Fruit fly (Drosophila melanogaster) whole organism, embryonic: ENCODE data around the gene prd1.

ENCODE experiments used
- Antp ChIP-seq: fragments of 200-800 bp; sonication (Bioruptor generic); optimal IDR thresholded peaks from 3 replicates; lab custom pipeline; 2016; ENCODE audit warnings: missing biosample characterization, missing genetic modification characterization
- Atf-2 ChIP-seq: fragments of 200-800 bp; sonication (Bioruptor generic); optimal IDR thresholded peaks from 2 replicates; lab custom pipeline; 2016; ENCODE audit warnings: missing biosample characterization, missing genetic modification characterization
- Blimp-1 ChIP-seq: fragments of 200-800 bp; sonication (Bioruptor generic); optimal IDR thresholded peaks from 3 replicates; lab custom pipeline; 2018; ENCODE audit warnings: missing biosample characterization, missing genetic modification characterization, mild to moderate bottlenecking, moderate library complexity, missing genetic modification reagents
- CG11247 ChIP-seq: fragments of 200-800 bp; sonication (Bioruptor generic); IDR thresholded peaks from 2 replicates; pipeline ENCODE4 v1.3.6; 2022; ENCODE audit warnings: missing biosample characterization, missing genetic modification characterization
- CG11695 ChIP-seq: fragments of 200-800 bp; sonication (Bioruptor generic); IDR thresholded peaks from 3 replicates; pipeline ENCODE4 v1.3.6; 2022; ENCODE audit warnings: missing biosample characterization, missing genetic modification characterization
- CG11696 ChIP-seq: fragments of 200-800 bp; sonication (Bioruptor generic); IDR thresholded peaks from 2 replicates; pipeline ENCODE4 v1.3.6; 2022; ENCODE audit warnings: missing biosample characterization, missing genetic modification characterization
- CG12071 ChIP-seq: fragments of 200-800 bp; sonication (Bioruptor generic); optimal IDR thresholded peaks from 3 replicates; lab custom pipeline; 2018; ENCODE audit warnings: missing biosample characterization, mild to moderate bottlenecking, missing genetic modification characterization
- CG12769 ChIP-seq: fragments of 200-800 bp; sonication (Bioruptor generic); optimal IDR thresholded peaks from 2 replicates; lab custom pipeline; 2019; ENCODE audit warnings: missing biosample characterization, mild to moderate bottlenecking, missing genetic modification characterization, moderate library complexity
- CG15011 ChIP-seq: fragments of 200-800 bp; sonication (Bioruptor generic); optimal IDR thresholded peaks from 3 replicates; lab custom pipeline; 2018; ENCODE audit warnings: missing biosample characterization, mild to moderate bottlenecking, missing genetic modification characterization
- CG15514 ChIP-seq: fragments of 200-800 bp; sonication (Bioruptor generic); optimal IDR thresholded peaks from 3 replicates; lab custom pipeline; 2017; ENCODE audit warnings: missing biosample characterization, missing genetic modification characterization, mild to moderate bottlenecking, moderate library complexity, missing genetic modification reagents
- CG15601 ChIP-seq: fragments of 200-800 bp; sonication (Bioruptor generic); optimal IDR thresholded peaks from 3 replicates; lab custom pipeline; 2019; ENCODE audit warnings: missing biosample characterization, mild to moderate bottlenecking, missing genetic modification characterization, moderate library complexity
- CG16813 ChIP-seq: fragments of 200-800 bp; sonication (Bioruptor generic); IDR thresholded peaks from 3 replicates; pipeline ENCODE4 v1.3.6; 2022; ENCODE audit warnings: missing biosample characterization, missing genetic modification characterization; ENCODE audit not compliant: partially characterized antibody
- CG16863 ChIP-seq: fragments of 200-800 bp; sonication (Bioruptor generic); optimal IDR thresholded peaks from 3 replicates; lab custom pipeline; 2016; ENCODE audit warnings: missing biosample characterization, missing genetic modification characterization
- CG17328 ChIP-seq: fragments of 200-800 bp; sonication (Bioruptor generic); IDR thresholded peaks from 2 replicates; pipeline ENCODE4 v1.3.6; 2022; ENCODE audit warnings: missing biosample characterization, missing genetic modification characterization
- CG17912 ChIP-seq: fragments of 200-800 bp; sonication (Bioruptor generic); optimal IDR thresholded peaks from 2 replicates; lab custom pipeline; 2018; ENCODE audit warnings: missing biosample characterization, mild to moderate bottlenecking, missing genetic modification characterization
- CG18599 ChIP-seq: fragments of 200-800 bp; sonication (Bioruptor generic); optimal IDR thresholded peaks from 3 replicates; lab custom pipeline; 2017; ENCODE audit warnings: missing biosample characterization, missing genetic modification characterization, mild to moderate bottlenecking, moderate library complexity, missing genetic modification reagents
- CG18619 ChIP-seq: fragments of 200-800 bp; sonication (Bioruptor generic); optimal IDR thresholded peaks from 3 replicates; lab custom pipeline; 2017; ENCODE audit warnings: missing biosample characterization, mild to moderate bottlenecking, missing genetic modification characterization
- CG2116 ChIP-seq: fragments of 200-800 bp; sonication (Bioruptor generic); optimal IDR thresholded peaks from 3 replicates; lab custom pipeline; 2018; ENCODE audit warnings: missing biosample characterization, mild to moderate bottlenecking, missing genetic modification characterization
- CG2678 ChIP-seq: fragments of 200-800 bp; sonication (Bioruptor generic); optimal IDR thresholded peaks from 3 replicates; lab custom pipeline; 2019; ENCODE audit warnings: missing biosample characterization, mild to moderate bottlenecking, missing genetic modification characterization, moderate library complexity
- CG30020 ChIP-seq: fragments of 200-800 bp; optimal IDR thresholded peaks from 2 replicates; lab custom pipeline; 2019; ENCODE audit warnings: missing biosample characterization, mild to moderate bottlenecking, missing genetic modification characterization, moderate library complexity
- CG32772 ChIP-seq: fragments of 200-800 bp; sonication (Bioruptor generic); IDR thresholded peaks from 2 replicates; pipeline ENCODE4 v1.3.6; 2022; ENCODE audit warnings: missing biosample characterization, missing genetic modification characterization
- CG4820 ChIP-seq: fragments of 200-800 bp; sonication (Bioruptor generic); optimal IDR thresholded peaks from 3 replicates; lab custom pipeline; 2016; ENCODE audit warnings: missing biosample characterization, missing genetic modification characterization
- CG8478 ChIP-seq: fragments of >200 bp; optimal IDR thresholded peaks from 2 replicates; lab custom pipeline; 2018
- CG8765 ChIP-seq: fragments of 200-800 bp; sonication (Bioruptor generic); IDR thresholded peaks from 2 replicates; pipeline ENCODE4 v1.3.6; 2022; ENCODE audit warnings: missing biosample characterization, missing genetic modification characterization
- Fer1 ChIP-seq: fragments of 200-800 bp; sonication (Bioruptor generic); optimal IDR thresholded peaks from 2 replicates; lab custom pipeline; 2017; ENCODE audit warnings: missing biosample characterization, mild to moderate bottlenecking, missing genetic modification characterization
- Hey ChIP-seq: fragments of 200-800 bp; sonication (Bioruptor generic); optimal IDR thresholded peaks from 3 replicates; lab custom pipeline; 2018; ENCODE audit warnings: missing biosample characterization, mild to moderate bottlenecking, missing genetic modification characterization
- Hmx ChIP-seq: fragments of 200-800 bp; sonication (Bioruptor generic); optimal IDR thresholded peaks from 2 replicates; lab custom pipeline; 2016; ENCODE audit warnings: missing biosample characterization, missing genetic modification characterization
- Hr39 ChIP-seq: fragments of >200 bp; optimal IDR thresholded peaks from 2 replicates; lab custom pipeline; 2017
- MESR4 ChIP-seq: fragments of 200-800 bp; sonication (Bioruptor generic); optimal IDR thresholded peaks from 2 replicates; lab custom pipeline; 2018; ENCODE audit warnings: missing biosample characterization, mild to moderate bottlenecking, missing genetic modification characterization, moderate library complexity
- Six4 ChIP-seq: fragments of 200-800 bp; sonication (Bioruptor generic); optimal IDR thresholded peaks from 2 replicates; lab custom pipeline; 2016; ENCODE audit warnings: missing biosample characterization, missing genetic modification characterization
- Sox102F ChIP-seq: fragments of 200-800 bp; sonication (Bioruptor generic); optimal IDR thresholded peaks from 2 replicates; lab custom pipeline; 2018; ENCODE audit warnings: missing biosample characterization, mild to moderate bottlenecking, missing genetic modification characterization, moderate library complexity
- Ssrp ChIP-seq: fragments of 200-800 bp; sonication (Bioruptor generic); optimal IDR thresholded peaks from 2 replicates; lab custom pipeline; 2018; ENCODE audit warnings: missing biosample characterization, mild to moderate bottlenecking, missing genetic modification characterization, moderate library complexity
- ab ChIP-seq: fragments of 200-800 bp; sonication (Bioruptor generic); optimal IDR thresholded peaks from 2 replicates; lab custom pipeline; 2016; ENCODE audit warnings: missing biosample characterization, missing genetic modification characterization
- btn ChIP-seq: fragments of 200-800 bp; sonication (Bioruptor generic); optimal IDR thresholded peaks from 2 replicates; lab custom pipeline; 2016; ENCODE audit warnings: missing biosample characterization, missing genetic modification characterization
- cg ChIP-seq: fragments of 200-800 bp; sonication (Bioruptor generic); optimal IDR thresholded peaks from 3 replicates; lab custom pipeline; 2019; ENCODE audit warnings: missing biosample characterization, mild to moderate bottlenecking, missing genetic modification characterization, moderate library complexity
- chif ChIP-seq, 2 experiments: fragments of 200-800 bp; sonication (Bioruptor generic); optimal IDR thresholded peaks; 3 replicates each; lab custom pipeline; 2016; ENCODE audit warnings: missing biosample characterization in 2 of 2, missing genetic modification characterization in 2 of 2
- dpn ChIP-seq, 2 experiments: fragments of 200-800 bp; sonication (Bioruptor generic); optimal IDR thresholded peaks; 3 replicates each; lab custom pipeline; 2016; ENCODE audit warnings: missing biosample characterization in 2 of 2, missing genetic modification characterization in 2 of 2
- eve ChIP-seq, 2 experiments: fragments of >200 bp; optimal IDR thresholded peaks; 2 replicates each; lab custom pipeline; 2017; ENCODE audit warnings: missing biosample characterization in 2 of 2, missing genetic modification characterization in 2 of 2
- ewg ChIP-seq: fragments of 200-800 bp; sonication (Bioruptor generic); optimal IDR thresholded peaks from 3 replicates; lab custom pipeline; 2017; ENCODE audit warnings: mild to moderate bottlenecking, missing biosample characterization, missing genetic modification reagents, missing genetic modification characterization
- fd64A ChIP-seq: fragments of 200-800 bp; sonication (Bioruptor generic); optimal IDR thresholded peaks from 3 replicates; lab custom pipeline; 2018; ENCODE audit warnings: missing biosample characterization, mild to moderate bottlenecking, missing genetic modification characterization
- inv ChIP-seq: fragments of 200-800 bp; sonication (Bioruptor generic); IDR thresholded peaks from 2 replicates; pipeline ENCODE4 v1.3.6; 2022; ENCODE audit warnings: missing biosample characterization, missing genetic modification characterization; ENCODE audit not compliant: partially characterized antibody
- jumu ChIP-seq: fragments of 200-800 bp; sonication (Bioruptor generic); optimal IDR thresholded peaks from 3 replicates; lab custom pipeline; 2016; ENCODE audit warnings: missing biosample characterization, missing genetic modification characterization
- klu ChIP-seq: fragments of 200-800 bp; sonication (Bioruptor generic); IDR thresholded peaks from 2 replicates; pipeline ENCODE4 v1.3.6; 2022; ENCODE audit warnings: missing biosample characterization, missing genetic modification characterization
- nau ChIP-seq: fragments of 200-800 bp; sonication (Bioruptor generic); optimal IDR thresholded peaks from 3 replicates; lab custom pipeline; 2017; ENCODE audit warnings: missing biosample characterization, mild to moderate bottlenecking, missing genetic modification characterization, missing genetic modification reagents
- nerfin-1 ChIP-seq: fragments of 200-800 bp; sonication (Bioruptor generic); optimal IDR thresholded peaks from 3 replicates; lab custom pipeline; 2019; ENCODE audit warnings: missing biosample characterization, mild to moderate bottlenecking, missing genetic modification characterization, moderate library complexity
- pan ChIP-seq, 4 experiments: fragments of >200 bp in 3 of 4; fragments of 200-800 bp in 1 of 4; sonication (Bioruptor generic) in 1 of 4; optimal IDR thresholded peaks in 3 of 4; IDR thresholded peaks in 1 of 4; 2 replicates each; pipeline versions ENCODE4 v1.3.6 to Lab custom; 2017 to 2022; ENCODE audit warnings: missing biosample characterization in 2 of 4, missing genetic modification characterization in 2 of 4, mixed read lengths in 1 of 4
- pum ChIP-seq: fragments of 200-800 bp; sonication (Bioruptor generic); optimal IDR thresholded peaks from 2 replicates; lab custom pipeline; 2016; ENCODE audit warnings: missing biosample characterization, missing genetic modification characterization
- ro ChIP-seq: fragments of 200-800 bp; sonication (Bioruptor generic); IDR thresholded peaks from 2 replicates; pipeline ENCODE4 v1.3.6; 2022; ENCODE audit warnings: missing biosample characterization, missing genetic modification characterization
- row ChIP-seq: fragments of 200-800 bp; sonication (Bioruptor generic); IDR thresholded peaks from 3 replicates; pipeline ENCODE4 v1.3.6; 2022; ENCODE audit warnings: missing biosample characterization, missing genetic modification characterization
- salm ChIP-seq: fragments of 200-800 bp; sonication (Bioruptor generic); optimal IDR thresholded peaks from 2 replicates; lab custom pipeline; 2018; ENCODE audit warnings: missing biosample characterization, mild to moderate bottlenecking, missing genetic modification characterization
- scrt ChIP-seq: fragments of 200-800 bp; sonication (Bioruptor generic); optimal IDR thresholded peaks from 2 replicates; lab custom pipeline; 2018; ENCODE audit warnings: missing biosample characterization, mild to moderate bottlenecking, missing genetic modification characterization, moderate library complexity

prd1 gene

DNA sequence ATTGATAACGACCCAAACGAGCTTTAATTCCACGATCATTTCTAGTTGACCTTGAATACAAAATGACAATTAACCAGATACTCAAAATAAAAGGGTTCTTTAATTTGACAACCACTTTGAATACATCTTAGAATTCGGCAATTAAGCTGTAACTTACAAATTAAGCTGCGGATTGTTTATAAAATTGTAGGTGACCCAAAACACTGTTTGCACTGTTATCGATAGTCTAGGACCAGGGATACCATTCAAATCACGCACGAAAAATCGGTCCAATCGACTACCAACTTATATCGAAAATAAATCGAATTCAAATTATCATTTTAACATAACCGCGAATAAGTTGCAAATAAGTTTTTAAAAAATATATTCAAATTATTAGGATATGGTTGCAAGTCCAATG, 35.5 kb upstream of the prd1 start, which contains the start of gene Kyat (continued):
- no peak for TF ChIP-seq CG8765 (GFP tag; lab: Robert Waterston, UW)
- no peak for TF ChIP-seq chif (GFP tag; optimal IDR thresholded peaks at IDR 0.05; lab: Kevin White, UChicago)
- no peak for TF ChIP-seq Sox102F (GFP tag; lab: Kevin White, UChicago)
- TF ChIP-seq CG2678 (tag; lab: Kevin White, UChicago): no peak
- TF ChIP-seq CG12071 (GFP tag; lab: Kevin White, UChicago): no peak
- peak; percentile 35 for TF ChIP-seq CG15514 (GFP tag; lab: Kevin White, UChicago)
- no peak for TF ChIP-seq CG32772 (GFP tag; lab: Robert Waterston, UW)
- no peak for TF ChIP-seq nerfin-1 (tag; lab: Kevin White, UChicago)
- TF ChIP-seq klu (GFP tag; lab: Robert Waterston, UW): no peak
- TF ChIP-seq row (GFP tag; lab: Robert Waterston, UW): peak; percentile 33; the same call in 2 of the 3 replicates
- peak; percentile 2 to 17 for TF ChIP-seq dpn (GFP tag; optimal IDR thresholded peaks at IDR 0.05; lab: Kevin White, UChicago)
- no peak for TF ChIP-seq Hey
- no peak for TF ChIP-seq Antp
- no peak for TF ChIP-seq ro (GFP tag; lab: Robert Waterston, UW)
- TF ChIP-seq pan (optimal IDR thresholded peaks at IDR 0.05; lab: Kevin White, UChicago): no peak
- TF ChIP-seq pan (GFP tag; optimal IDR thresholded peaks at IDR 0.05 in 1 of 2, IDR thresholded peaks at IDR 0.05 in 1 of 2): no peak
- TF ChIP-seq CG16813 (GFP tag; lab: Robert Waterston, UW): peak; percentile 97
- no peak for TF ChIP-seq scrt
- no peak for TF ChIP-seq CG30020
- TF ChIP-seq cg (GFP tag; lab: Kevin White, UChicago): peak; percentile 29
- TF ChIP-seq CG8478 (lab: Kevin White, UChicago): no peak
- no peak for TF ChIP-seq Hr39
- TF ChIP-seq CG18619 (GFP tag; lab: Kevin White, UChicago): no peak
- TF ChIP-seq CG11695 (GFP tag; lab: Robert Waterston, UW): no peak
- TF ChIP-seq Six4 (GFP tag; lab: Kevin White, UChicago): no peak
- no peak for TF ChIP-seq CG15011 (GFP tag; lab: Kevin White, UChicago)
- TF ChIP-seq salm (tag; lab: Kevin White, UChicago): no peak
- TF ChIP-seq CG15601: peak; percentile 38
- no peak for TF ChIP-seq nau (GFP tag; lab: Kevin White, UChicago)
- no peak for TF ChIP-seq Blimp-1
- TF ChIP-seq ab (GFP tag; lab: Kevin White, UChicago): no peak
- no peak for TF ChIP-seq CG4820
- no peak for TF ChIP-seq jumu
- no peak for TF ChIP-seq Ssrp (tag; lab: Kevin White, UChicago)
- TF ChIP-seq Hmx (GFP tag; lab: Kevin White, UChicago): no peak
- TF ChIP-seq CG17912 (GFP tag; lab: Kevin White, UChicago): no peak
- TF ChIP-seq fd64A (GFP tag; lab: Kevin White, UChicago): no peak
- no peak for TF ChIP-seq CG11247 (GFP tag; lab: Robert Waterston, UW)
- peak; percentile 96 for TF ChIP-seq inv (GFP tag; lab: Robert Waterston, UW)
- no peak for TF ChIP-seq CG18599 (GFP tag; lab: Kevin White, UChicago)
- TF ChIP-seq CG2116 (GFP tag; lab: Kevin White, UChicago): peak; percentile 93
- TF ChIP-seq btn (GFP tag; lab: Kevin White, UChicago): no peak
- no peak for TF ChIP-seq Atf-2 (GFP tag; lab: Kevin White, UChicago)
- peak; percentile 22 for TF ChIP-seq Fer1 (GFP tag; lab: Kevin White, UChicago)
- peak; percentile 27 for TF ChIP-seq MESR4 (GFP tag; lab: Kevin White, UChicago)
- TF ChIP-seq CG11696 (GFP tag; lab: Robert Waterston, UW): no peak
- TF ChIP-seq CG12769 (tag; lab: Kevin White, UChicago): no peak
- TF ChIP-seq pum: no peak
- no peak for TF ChIP-seq eve (GFP tag; optimal IDR thresholded peaks at IDR 0.05; lab: Kevin White, UChicago)
- TF ChIP-seq CG16863 (GFP tag; lab: Kevin White, UChicago): no peak
- no peak for TF ChIP-seq ewg (GFP tag; lab: Kevin White, UChicago)
- no peak for TF ChIP-seq CG17328
